Fruit fly (Drosophila melanogaster): Measurements from ENCODE around the gene Trp1.

The Trp1 gene

DNA sequence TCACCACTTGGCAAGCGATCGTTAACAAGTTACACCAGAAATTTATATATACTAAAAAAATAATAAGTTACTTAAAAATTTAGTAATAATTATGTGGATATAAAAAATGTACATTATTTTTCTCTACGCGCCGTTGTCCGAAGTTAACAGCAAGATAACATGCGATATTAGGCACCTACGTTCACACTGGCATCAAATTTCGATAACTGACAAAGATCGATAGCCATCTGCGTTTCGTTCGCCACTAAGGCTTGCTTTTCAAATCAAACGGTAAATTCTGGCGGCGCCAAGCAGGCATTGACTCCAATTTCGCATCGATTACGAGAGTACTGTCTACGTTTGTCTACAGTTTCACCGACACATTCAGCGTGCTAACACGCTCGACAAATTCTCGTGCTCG, 47.5 kb downstream of the Trp1 start, which contains the start of gene Pen (continued):
- TF ChIP-seq Jarid2 (GFP tag; optimal IDR thresholded peaks at IDR 0.05) (no peak), CG2129 (GFP tag; IDR thresholded peaks at IDR 0.05; ENCODE audit: partially characterized antibody) (0 out of 2 replicates have a peak, but pooled peaks have one; percentile 27), CG14860 (GFP tag; IDR thresholded peaks at IDR 0.05; ENCODE audit: partially characterized antibody) (peak; percentile 31; the same call in 2 of the 3 replicates), trem (tag; optimal IDR thresholded peaks at IDR 0.05) (peak; percentile 65), HHEX (GFP tag; optimal IDR thresholded peaks at IDR 0.05) (no peak), Dfd (GFP tag; optimal IDR thresholded peaks at IDR 0.05) (no peak), Fer3 (tag; optimal IDR thresholded peaks at IDR 0.05) (no peak), CG13287 (GFP tag; IDR thresholded peaks at IDR 0.05; ENCODE audit: partially characterized antibody) (peak; percentile 78), Usf (GFP tag; optimal IDR thresholded peaks at IDR 0.05) (no peak), Meics (GFP tag; optimal IDR thresholded peaks at IDR 0.05) (no peak), CG15479 (GFP tag; optimal IDR thresholded peaks at IDR 0.05) (no peak), shn (GFP tag; optimal IDR thresholded peaks at IDR 0.05) (no peak), CG6791 (GFP tag; IDR thresholded peaks at IDR 0.05; ENCODE audit: partially characterized antibody) (peak; percentile 83), Poxn (GFP tag; IDR thresholded peaks at IDR 0.05) (no peak), tap (tag; optimal IDR thresholded peaks at IDR 0.05) (no peak), unc-4 (GFP tag; IDR thresholded peaks at IDR 0.05; ENCODE audit: partially characterized antibody) (peak; percentile 65; the same call in 1 of the 2 replicates), Lhr (GFP tag; optimal IDR thresholded peaks at IDR 0.05) (peak; percentile 36), Sry-β (GFP tag; optimal IDR thresholded peaks at IDR 0.05) (no peak), sob (GFP tag; IDR thresholded peaks at IDR 0.05) (no peak), Sin3A (optimal IDR thresholded peaks at IDR 0.05) (peak; percentile 52)

DNA sequence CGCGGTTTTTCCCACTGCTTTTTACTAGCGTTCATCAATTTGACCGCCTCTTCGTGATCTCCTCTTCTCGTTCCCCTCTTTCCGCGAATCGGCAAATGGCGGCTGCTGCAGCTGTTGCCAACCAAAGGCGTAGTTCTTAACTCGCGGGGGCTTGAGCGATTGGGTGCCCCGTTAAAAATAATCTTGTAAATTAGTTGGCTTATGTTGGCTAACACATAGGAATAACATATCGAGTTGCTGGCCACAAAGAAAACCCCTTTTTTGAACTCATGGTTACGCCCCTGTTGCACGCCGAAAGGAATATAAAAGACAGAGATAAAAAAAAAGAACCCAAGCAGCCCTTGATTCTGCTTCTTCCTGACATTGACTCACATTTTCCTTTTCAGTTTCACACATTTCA, 48.1 kb downstream of the Trp1 start:
- TF ChIP-seq unc-4 (GFP tag; IDR thresholded peaks at IDR 0.05; ENCODE audit: partially characterized antibody) (no peak), Xrp1 (GFP tag; IDR thresholded peaks at IDR 0.05) (peak; percentile 96), sima (GFP tag; optimal IDR thresholded peaks at IDR 0.05) (no peak), Bteb2 (GFP tag; optimal IDR thresholded peaks at IDR 0.05) (peak; percentile 6), lmd (GFP tag; IDR thresholded peaks at IDR 0.05) (peak; percentile 83), CG6175 (GFP tag; IDR thresholded peaks at IDR 0.05) (peak; percentile 46; the same call in 1 of the 3 replicates), CG18011 (GFP tag; optimal IDR thresholded peaks at IDR 0.05) (no peak), kay (GFP tag; optimal IDR thresholded peaks at IDR 0.05) (no peak), cwo (GFP tag; optimal IDR thresholded peaks at IDR 0.05) (peak; percentile 12), sd (tag; optimal IDR thresholded peaks at IDR 0.05) (no peak), NC2α (GFP tag; optimal IDR thresholded peaks at IDR 0.05) (peak; percentile 32), CG9609 (GFP tag; optimal IDR thresholded peaks at IDR 0.05) (peak; percentile 53), gce (GFP tag; IDR thresholded peaks at IDR 0.05) (peak; percentile 77; the same call in 2 of the 3 replicates), ase (GFP tag; IDR thresholded peaks at IDR 0.05) (peak; percentile 81), CG6813 (GFP tag; optimal IDR thresholded peaks at IDR 0.05) (peak; percentile 58), CTCF (GFP tag; optimal IDR thresholded peaks at IDR 0.05) (no peak), B-H1 (GFP tag; IDR thresholded peaks at IDR 0.05) (peak; percentile 56; the same call in 2 of the 3 replicates), CG10209 (GFP tag; optimal IDR thresholded peaks at IDR 0.05) (peak; percentile 64), CG8388 (GFP tag; optimal IDR thresholded peaks at IDR 0.05) (peak; percentile 60), esg (GFP tag; conservative IDR thresholded peaks at IDR 0.05) (peak; percentile 70), CG10959 (GFP tag; IDR thresholded peaks at IDR 0.05) (peak; percentile 86), slbo (GFP tag; IDR thresholded peaks at IDR 0.05) (peak; percentile 79), CG17802 (tag; optimal IDR thresholded peaks at IDR 0.05) (peak; percentile 62), CG6683 (GFP tag; optimal IDR thresholded peaks at IDR 0.05) (no peak), Deaf1 (tag; optimal IDR thresholded peaks at IDR 0.05) (no peak), trh (GFP tag; optimal IDR thresholded peaks at IDR 0.05) (peak; percentile 10), Rfx (GFP tag; IDR thresholded peaks at IDR 0.05) (peak; percentile 83), Scr (GFP tag; IDR thresholded peaks at IDR 0.05; ENCODE audit: partially characterized antibody) (no peak), CG10274 (GFP tag; optimal IDR thresholded peaks at IDR 0.05) (no peak), BtbVII (GFP tag; optimal IDR thresholded peaks at IDR 0.05) (no peak), CG16863 (GFP tag; optimal IDR thresholded peaks at IDR 0.05) (peak; percentile 68), vfl (GFP tag; optimal IDR thresholded peaks at IDR 0.05) (no peak), Fer3 (tag; optimal IDR thresholded peaks at IDR 0.05) (peak; percentile 45)
